Fruit fly (Drosophila melanogaster): Measurements from ENCODE around the gene CG32547.

The CG32547 gene

dm6 chrX:18409938-18410337, 69.3 kb downstream of the CG32547 start, which contains the start of gene Nt5b (continued):
- TF ChIP-seq CG18619 (GFP tag; optimal IDR thresholded peaks at IDR 0.05) (no peak), caup (GFP tag; optimal IDR thresholded peaks at IDR 0.05; ENCODE audit: severe bottlenecking) (no peak), Dp (GFP tag; optimal IDR thresholded peaks at IDR 0.05) (peak; percentile 79), psq (GFP tag; optimal IDR thresholded peaks at IDR 0.05) (peak; percentile 45), Tbp (GFP tag; optimal IDR thresholded peaks at IDR 0.05) (no peak), CG13287 (GFP tag; IDR thresholded peaks at IDR 0.05; ENCODE audit: partially characterized antibody) (peak; percentile 65), Bgb (GFP tag; IDR thresholded peaks at IDR 0.05; ENCODE audit: partially characterized antibody) (0 out of 2 replicates have a peak, but pooled peaks have one; percentile 13), ATbp (GFP tag; optimal IDR thresholded peaks at IDR 0.05) (no peak), CG12391 (tag; optimal IDR thresholded peaks at IDR 0.05) (no peak), CG17385 (GFP tag; optimal IDR thresholded peaks at IDR 0.05) (peak; percentile 88), Dfd (GFP tag; optimal IDR thresholded peaks at IDR 0.05) (no peak), CrebB (tag; optimal IDR thresholded peaks at IDR 0.05) (no peak), dmrt99B (tag; optimal IDR thresholded peaks at IDR 0.05) (no peak), CG34224 (GFP tag; IDR thresholded peaks at IDR 0.05; ENCODE audit: partially characterized antibody) (peak; percentile 15; the same call in 1 of the 3 replicates)

DNA sequence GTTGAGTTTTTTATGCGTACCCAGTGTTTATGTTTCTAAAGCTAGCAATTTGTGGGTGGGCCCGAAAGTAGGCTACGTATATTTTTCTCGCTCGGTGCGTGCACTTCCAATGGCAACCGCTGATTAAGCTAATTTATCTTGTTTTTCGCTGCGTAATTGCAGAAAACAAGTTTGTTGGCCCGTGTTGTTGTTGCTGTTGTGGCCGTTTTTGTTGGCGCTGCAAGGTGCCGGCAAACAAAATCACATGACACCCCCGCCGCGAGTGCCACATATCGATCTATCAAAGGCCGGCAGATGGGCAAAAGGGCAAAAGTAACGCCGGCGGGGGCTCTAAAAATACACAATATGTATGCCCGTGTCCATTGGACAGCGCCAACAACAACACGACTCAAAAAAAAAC, 69.8 kb downstream of the CG32547 start:
- TF ChIP-seq Vsx1 (GFP tag; optimal IDR thresholded peaks at IDR 0.05) = peak; percentile 54
- peak; percentile 53 for TF ChIP-seq Med (GFP tag)
- no peak for TF ChIP-seq jigr1 (GFP tag; IDR thresholded peaks at IDR 0.05)
- no peak for TF ChIP-seq Hr51 (GFP tag; optimal IDR thresholded peaks at IDR 0.05)
- TF ChIP-seq crol (GFP tag; IDR thresholded peaks at IDR 0.05) = peak; percentile 27; the same call in 1 of the 2 replicates
- TF ChIP-seq HLH3B (GFP tag; IDR thresholded peaks at IDR 0.05) = no peak
- TF ChIP-seq onecut (GFP tag; IDR thresholded peaks at IDR 0.05) = peak; percentile 72

- TF ChIP-seq NC2β (GFP tag; optimal IDR thresholded peaks at IDR 0.05) = no peak
- no peak for TF ChIP-seq ara (GFP tag; IDR thresholded peaks at IDR 0.05)
- TF ChIP-seq sr (GFP tag; IDR thresholded peaks at IDR 0.05) = no peak
- TF ChIP-seq Sry-β (GFP tag; optimal IDR thresholded peaks at IDR 0.05) = no peak
- TF ChIP-seq zen2 (GFP tag; IDR thresholded peaks at IDR 0.05; ENCODE audit: partially characterized antibody) = no peak
- no peak for TF ChIP-seq grn (GFP tag; optimal IDR thresholded peaks at IDR 0.05)
- TF ChIP-seq HLH4C (GFP tag; IDR thresholded peaks at IDR 0.05; ENCODE audit: partially characterized antibody) = no peak
- no peak for TF ChIP-seq mld (GFP tag; IDR thresholded peaks at IDR 0.05; ENCODE audit: partially characterized antibody)
- no peak for TF ChIP-seq CG12236 (GFP tag; optimal IDR thresholded peaks at IDR 0.05)
- TF ChIP-seq CG14441 (GFP tag; IDR thresholded peaks at IDR 0.05) = no peak
- TF ChIP-seq Neu2 (GFP tag; optimal IDR thresholded peaks at IDR 0.05; ENCODE audit: borderline replicate concordance) = no peak
- no peak for TF ChIP-seq Kr (GFP tag; optimal IDR thresholded peaks at IDR 0.05)
- no peak for TF ChIP-seq CG10979 (tag; optimal IDR thresholded peaks at IDR 0.05)
- no peak for TF ChIP-seq Dp (GFP tag; optimal IDR thresholded peaks at IDR 0.05)
- TF ChIP-seq Jarid2 (GFP tag; optimal IDR thresholded peaks at IDR 0.05) = no peak
- no peak for TF ChIP-seq z (GFP tag; IDR thresholded peaks at IDR 0.05)
- TF ChIP-seq CG7928 (GFP tag; optimal IDR thresholded peaks at IDR 0.05) = no peak
- no peak for TF ChIP-seq prd (optimal IDR thresholded peaks at IDR 0.05)
- TF ChIP-seq prd (GFP tag; IDR thresholded peaks at IDR 0.05) = peak; percentile 33; the same call in 1 of the 3 replicates
- no peak for TF ChIP-seq wek (GFP tag; optimal IDR thresholded peaks at IDR 0.05)
- no peak for TF ChIP-seq CG8290 (GFP tag; optimal IDR thresholded peaks at IDR 0.05)
- TF ChIP-seq CG8290 (tag; optimal IDR thresholded peaks at IDR 0.05) = peak in 1 of 2 experiments; percentile 3
- TF ChIP-seq tna (GFP tag; IDR thresholded peaks at IDR 0.05; ENCODE audit: partially characterized antibody) = no peak
- TF ChIP-seq Fer2 (tag; optimal IDR thresholded peaks at IDR 0.05) = no peak
- TF ChIP-seq mirr (GFP tag; optimal IDR thresholded peaks at IDR 0.05) = no peak
- no peak for TF ChIP-seq wdn (GFP tag; IDR thresholded peaks at IDR 0.05)
- TF ChIP-seq kah (GFP tag; optimal IDR thresholded peaks at IDR 0.05) = no peak
- TF ChIP-seq CG2129 (GFP tag; IDR thresholded peaks at IDR 0.05; ENCODE audit: partially characterized antibody) = no peak
- no peak for TF ChIP-seq yki (optimal IDR thresholded peaks at IDR 0.05)
These were observed 71.9 kb downstream of the CG32547 start for dm6 chrX:18407394-18407721.

All from whole organism, embryonic.